Fruit fly (Drosophila melanogaster) whole organism, adult: ENCODE results near the gene Rox8.
A peak's percentile ranks its signal among the peaks of the same experiment; 100 is the strongest.

Experiments
- CG33017 ChIP-seq: fragments of 200-800 bp; sonication (Bioruptor generic); optimal IDR thresholded peaks from 2 replicates; lab custom pipeline; 2018; ENCODE audit warnings: missing biosample characterization, mild to moderate bottlenecking, missing genetic modification characterization, moderate library complexity
- CG7101 ChIP-seq: fragments of 200-800 bp; sonication (Bioruptor generic); optimal IDR thresholded peaks from 2 replicates; lab custom pipeline; 2018; ENCODE audit warnings: missing biosample characterization, mild to moderate bottlenecking, missing genetic modification characterization, moderate library complexity
- Crg-1 ChIP-seq: fragments of 200-800 bp; sonication (Bioruptor generic); optimal IDR thresholded peaks from 2 replicates; lab custom pipeline; 2016; ENCODE audit warnings: missing biosample characterization, missing genetic modification characterization
- Mnt ChIP-seq: fragments of 200-800 bp; sonication (Bioruptor generic); optimal IDR thresholded peaks from 2 replicates; lab custom pipeline; 2016; ENCODE audit warnings: missing biosample characterization, mild to moderate bottlenecking, missing genetic modification characterization
- bab1 ChIP-seq: fragments of 200-800 bp; sonication (Bioruptor generic); optimal IDR thresholded peaks from 3 replicates; lab custom pipeline; 2019; ENCODE audit warnings: missing biosample characterization, mild to moderate bottlenecking, missing genetic modification characterization, moderate library complexity
- cic ChIP-seq: fragments of 200-800 bp; sonication (Bioruptor generic); optimal IDR thresholded peaks from 2 replicates; lab custom pipeline; 2017; ENCODE audit warnings: missing biosample characterization, mild to moderate bottlenecking, missing genetic modification characterization, moderate library complexity
- ovo ChIP-seq: fragments of 200-800 bp; sonication (Bioruptor generic); optimal IDR thresholded peaks from 2 replicates; lab custom pipeline; 2016; ENCODE audit warnings: missing biosample characterization, missing genetic modification characterization
- toe ChIP-seq: fragments of 200-800 bp; sonication (Bioruptor generic); optimal IDR thresholded peaks from 2 replicates; lab custom pipeline; 2016; ENCODE audit warnings: missing biosample characterization, missing genetic modification characterization

DNA sequence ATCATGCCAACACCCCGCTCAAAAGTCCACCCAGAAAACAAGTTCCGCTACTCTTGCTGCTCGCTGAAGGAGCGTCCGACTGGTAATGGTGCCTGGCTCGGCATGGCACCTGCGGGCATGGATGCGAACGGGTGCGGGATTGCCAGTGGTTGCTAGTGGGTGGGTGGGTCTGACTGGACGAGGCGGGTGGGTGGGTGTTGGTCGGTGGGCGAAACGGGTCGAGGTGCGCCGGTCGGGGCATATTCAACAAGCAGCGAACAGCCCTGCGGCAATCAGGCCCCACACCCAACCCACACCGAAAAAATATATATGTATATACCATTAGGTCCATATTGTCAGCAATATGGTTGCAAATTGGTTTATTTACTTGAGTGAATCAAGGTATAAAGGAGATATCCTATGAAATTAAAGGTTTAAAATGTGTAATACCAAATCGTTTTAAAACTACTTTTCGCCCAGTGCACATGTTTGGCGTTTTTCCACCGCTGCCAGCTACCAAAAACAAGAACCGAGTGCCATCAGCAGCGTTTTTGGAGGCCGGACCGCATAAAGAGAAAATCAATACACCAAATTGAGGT, 37.3 kb downstream of the Rox8 start:
- TF ChIP-seq toe (GFP tag; lab: Kevin White, UChicago) (no peak), Mnt (GFP tag; lab: Kevin White, UChicago) (no peak), ovo (GFP tag; lab: Kevin White, UChicago) (no peak), CG33017 (tag; lab: Kevin White, UChicago) (peak; percentile 1), CG7101 (no peak), Crg-1 (GFP tag; lab: Kevin White, UChicago) (no peak), bab1 (GFP tag; lab: Kevin White, UChicago) (no peak), cic (GFP tag; lab: Kevin White, UChicago) (no peak)
